Worm (Caenorhabditis elegans): ENCODE measurements around the gene str-81.
"Not testable (repeated sequence)": the region's sequence is repeated elsewhere in the genome, so short reads cannot be mapped to it uniquely, and the experiment has no call there.

Gene str-81

ce11 chrV:19278488-19278887 is 27.6 kb upstream of the str-81 start:
- TF ChIP-seq ztf-29 (GFP tag; IDR thresholded peaks at IDR 0.05), result no peak
- TF ChIP-seq ref-1 (GFP tag; conservative IDR thresholded peaks at IDR 0.05), result no peak
- no peak for TF ChIP-seq flt-1 (GFP tag; IDR thresholded peaks at IDR 0.05)
- no peak for TF ChIP-seq med-1 (GFP tag; optimal IDR thresholded peaks at IDR 0.05; ENCODE audit: insufficient read depth)
- TF ChIP-seq klf-2 (GFP tag; conservative IDR thresholded peaks at IDR 0.05), result no peak
- no peak for TF ChIP-seq cog-1 (tag; optimal IDR thresholded peaks at IDR 0.05)
- no peak for TF ChIP-seq T22C8.4 (GFP tag; IDR thresholded peaks at IDR 0.05)
- TF ChIP-seq tab-1 (GFP tag; IDR thresholded peaks at IDR 0.05), result no peak
- TF ChIP-seq ztf-23 (GFP tag; IDR thresholded peaks at IDR 0.05), result no peak

DNA sequence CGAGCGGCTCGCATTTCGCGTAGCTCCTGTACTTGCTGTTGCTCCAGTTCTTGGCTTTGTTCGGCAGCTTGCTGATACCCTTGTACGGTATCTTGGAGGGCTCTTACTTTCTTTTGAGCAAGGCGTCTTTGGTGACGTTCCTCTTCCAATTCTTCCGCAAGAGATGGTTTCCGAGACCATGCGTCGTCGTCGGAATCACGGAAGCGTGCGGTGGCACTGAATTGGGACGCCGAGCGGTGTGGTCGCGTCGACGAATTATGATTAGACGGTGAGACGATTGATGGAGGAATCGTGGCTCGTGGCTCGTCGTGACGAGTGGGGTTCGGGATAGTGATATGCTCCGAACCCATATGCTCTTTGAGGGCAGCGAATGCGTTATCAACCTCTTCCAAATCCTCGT is 25.5 kb upstream of the str-81 start:
- TF ChIP-seq ztf-23 (GFP tag; IDR thresholded peaks at IDR 0.05), result no peak

DNA sequence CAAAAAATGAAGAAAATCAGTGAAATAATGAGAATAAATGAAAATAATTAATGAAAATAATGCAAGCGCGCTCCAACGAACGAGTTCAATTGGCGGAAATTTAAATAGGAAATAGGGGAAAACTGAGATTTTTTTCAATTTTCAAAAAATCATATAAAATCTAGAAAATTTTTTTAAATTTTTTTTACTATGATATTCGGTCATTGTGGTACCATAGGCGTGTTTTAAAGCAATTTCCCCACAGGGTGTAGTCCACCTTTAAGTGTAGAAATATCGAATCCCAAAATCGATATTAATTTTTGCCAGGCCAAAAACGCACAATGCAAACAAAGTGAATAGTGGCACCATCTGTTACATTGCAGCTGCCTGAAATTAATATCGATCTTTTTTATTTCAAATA is 13.3 kb upstream of the str-81 start, which contains the start of gene F21D9.1:
Gene F21D9.1, plus strand, starts transcription at position 301 of the 400 bp plus-strand sequence.
- TF ChIP-seq tab-1 (GFP tag; IDR thresholded peaks at IDR 0.05); klf-2 (GFP tag; conservative IDR thresholded peaks at IDR 0.05); cog-1 (tag; optimal IDR thresholded peaks at IDR 0.05): not testable (repeated sequence)

DNA sequence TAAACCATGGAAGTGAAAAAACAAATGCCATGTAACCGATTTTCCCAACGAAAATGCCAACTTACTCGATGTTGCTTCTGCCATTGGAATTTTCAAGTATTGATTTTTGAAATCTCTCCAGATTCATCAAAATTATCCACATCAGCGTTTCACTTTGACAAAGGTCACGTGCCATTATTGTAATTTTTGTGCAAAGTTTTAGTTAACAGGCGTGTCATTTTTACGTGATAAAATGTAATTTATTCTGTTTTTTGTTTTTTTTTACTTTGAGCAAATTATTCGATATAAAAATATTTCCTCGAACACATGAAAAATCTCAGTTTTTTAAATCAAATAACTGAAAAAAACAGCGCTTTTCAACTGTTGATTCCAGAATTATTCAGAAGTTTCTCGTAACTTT is 11.5 kb upstream of the str-81 start, which contains the start of gene F21D9.2:
Gene F21D9.2, minus strand, starts transcription at position 101 of the 400 bp plus-strand sequence.
- no peak for TF ChIP-seq T22C8.4 (GFP tag; IDR thresholded peaks at IDR 0.05)
- no peak for TF ChIP-seq med-1 (GFP tag; optimal IDR thresholded peaks at IDR 0.05; ENCODE audit: insufficient read depth)
- TF ChIP-seq flt-1 (GFP tag; IDR thresholded peaks at IDR 0.05), result no peak
- TF ChIP-seq klf-2 (GFP tag; conservative IDR thresholded peaks at IDR 0.05), result no peak
- TF ChIP-seq ztf-23 (GFP tag; IDR thresholded peaks at IDR 0.05), result no peak

- TF ChIP-seq T22C8.4 (GFP tag; IDR thresholded peaks at IDR 0.05), result no peak
- TF ChIP-seq cog-1 (tag; optimal IDR thresholded peaks at IDR 0.05), result no peak
- no peak for TF ChIP-seq ztf-23 (GFP tag; IDR thresholded peaks at IDR 0.05)
Measured at ce11 chrV:19260686-19261085, 9.8 kb upstream of the str-81 start.

ce11 chrV:19259403-19259802 is 8.5 kb upstream of the str-81 start:
- TF ChIP-seq flt-1 (GFP tag; IDR thresholded peaks at IDR 0.05) (no peak), cog-1 (tag; optimal IDR thresholded peaks at IDR 0.05) (no peak), ztf-29 (GFP tag; IDR thresholded peaks at IDR 0.05) (no peak), med-1 (GFP tag; optimal IDR thresholded peaks at IDR 0.05; ENCODE audit: insufficient read depth) (no peak), klf-2 (GFP tag; conservative IDR thresholded peaks at IDR 0.05) (no peak), ref-1 (GFP tag; conservative IDR thresholded peaks at IDR 0.05) (no peak), ztf-23 (GFP tag; IDR thresholded peaks at IDR 0.05) (no peak), tab-1 (GFP tag; IDR thresholded peaks at IDR 0.05) (no peak), T22C8.4 (GFP tag; IDR thresholded peaks at IDR 0.05) (no peak)

DNA sequence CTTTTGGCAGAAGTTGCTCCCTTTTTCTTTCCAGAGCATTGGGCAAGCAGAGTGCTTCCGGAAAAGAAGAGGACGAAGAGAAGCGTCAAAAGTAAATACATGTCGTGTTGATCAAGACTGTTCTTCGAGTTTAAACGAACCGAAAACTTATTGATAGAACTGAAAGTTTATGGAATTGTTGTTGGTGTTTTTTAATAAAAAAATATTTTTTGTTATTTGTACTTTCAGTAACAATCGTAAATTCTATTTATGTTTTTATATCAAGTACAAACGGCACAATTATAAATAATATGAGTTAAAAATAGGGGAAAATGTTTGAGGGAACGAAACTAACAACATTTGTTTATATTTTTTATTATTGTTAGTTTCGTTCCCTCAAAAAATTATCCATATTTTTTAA is 6.8 kb upstream of the str-81 start, which contains the start of gene F21D9.3:
Gene F21D9.3, minus strand, starts transcription at position 101 of the 400 bp plus-strand sequence.
- TF ChIP-seq tab-1 (GFP tag; IDR thresholded peaks at IDR 0.05) (no peak), ztf-29 (GFP tag; IDR thresholded peaks at IDR 0.05) (no peak), ref-1 (GFP tag; conservative IDR thresholded peaks at IDR 0.05) (no peak), med-1 (GFP tag; optimal IDR thresholded peaks at IDR 0.05; ENCODE audit: insufficient read depth) (no peak), ztf-23 (GFP tag; IDR thresholded peaks at IDR 0.05) (no peak), klf-2 (GFP tag; conservative IDR thresholded peaks at IDR 0.05) (no peak), T22C8.4 (GFP tag; IDR thresholded peaks at IDR 0.05) (no peak), flt-1 (GFP tag; IDR thresholded peaks at IDR 0.05) (no peak), cog-1 (tag; optimal IDR thresholded peaks at IDR 0.05) (no peak)

DNA sequence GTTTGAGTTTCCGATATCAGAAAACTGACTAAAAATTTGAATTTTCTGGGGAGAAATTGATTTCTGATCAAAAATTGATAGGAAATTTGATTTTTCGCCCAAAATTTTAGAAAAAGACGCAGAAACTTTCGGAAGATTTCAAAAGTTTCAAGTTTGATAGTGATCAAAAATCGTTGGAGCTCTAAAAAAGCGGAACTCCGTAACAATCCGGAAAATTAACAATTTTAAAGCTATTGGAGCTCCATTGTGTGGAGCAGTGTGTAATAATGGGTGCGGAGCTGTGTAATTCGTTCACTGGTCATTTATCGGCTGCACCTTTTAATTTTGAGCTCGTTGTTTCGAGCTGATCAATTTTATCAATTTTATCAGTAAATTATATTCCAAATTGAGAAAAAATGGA is 2.6 kb upstream of the str-81 start, which contains the start of gene F21D9.4:
Gene F21D9.4, plus strand, starts transcription at position 301 of the 400 bp plus-strand sequence.
- TF ChIP-seq med-1 (GFP tag; optimal IDR thresholded peaks at IDR 0.05; ENCODE audit: insufficient read depth) (no peak), ztf-23 (GFP tag; IDR thresholded peaks at IDR 0.05) (no peak), tab-1 (GFP tag; IDR thresholded peaks at IDR 0.05) (no peak), cog-1 (tag; optimal IDR thresholded peaks at IDR 0.05) (no peak), T22C8.4 (GFP tag; IDR thresholded peaks at IDR 0.05) (no peak)

DNA sequence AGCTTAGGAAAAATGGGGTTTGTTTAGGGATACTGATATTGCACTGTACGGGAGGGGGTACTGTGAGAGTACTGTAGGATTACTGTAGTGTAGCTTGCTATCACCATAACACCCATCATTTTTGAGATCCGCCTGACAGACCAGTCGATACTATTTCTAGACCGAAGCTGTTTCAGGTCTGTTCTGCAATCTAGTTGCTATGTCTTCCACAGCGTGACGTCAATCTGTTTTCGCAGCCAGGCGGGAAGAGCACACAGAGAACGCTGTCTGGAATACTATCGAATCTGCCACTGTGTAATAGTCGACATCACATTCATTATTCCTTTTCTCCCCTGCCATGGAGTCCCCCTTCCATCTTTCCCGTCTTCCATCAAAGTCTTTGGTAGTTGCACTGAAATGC is 961 bp upstream of the str-81 start, which contains the start of gene F21D9.11:
Gene F21D9.11, plus strand, starts transcription at position 301 of the 400 bp plus-strand sequence.
- TF ChIP-seq ztf-23 (GFP tag; IDR thresholded peaks at IDR 0.05), result no peak
- no peak for TF ChIP-seq med-1 (GFP tag; optimal IDR thresholded peaks at IDR 0.05; ENCODE audit: insufficient read depth)
- no peak for TF ChIP-seq klf-2 (GFP tag; conservative IDR thresholded peaks at IDR 0.05)
- no peak for TF ChIP-seq cog-1 (tag; optimal IDR thresholded peaks at IDR 0.05)
- TF ChIP-seq ztf-29 (GFP tag; IDR thresholded peaks at IDR 0.05), result no peak
- TF ChIP-seq tab-1 (GFP tag; IDR thresholded peaks at IDR 0.05), result no peak
- TF ChIP-seq T22C8.4 (GFP tag; IDR thresholded peaks at IDR 0.05), result no peak

ce11 chrV:19240129-19240528 is 10.8 kb downstream of the str-81 start, which contains the start of the genes fbxb-115 and fbxb-1:
TSS of gene fbxb-115 (minus strand) at chrV:19240229.
TSS of gene fbxb-1 (plus strand) at chrV:19240354.
- TF ChIP-seq klf-2 (GFP tag; conservative IDR thresholded peaks at IDR 0.05) (no peak), cog-1 (tag; optimal IDR thresholded peaks at IDR 0.05) (no peak), ztf-29 (GFP tag; IDR thresholded peaks at IDR 0.05) (no peak), flt-1 (GFP tag; IDR thresholded peaks at IDR 0.05) (no peak), tab-1 (GFP tag; IDR thresholded peaks at IDR 0.05) (no peak), med-1 (GFP tag; optimal IDR thresholded peaks at IDR 0.05; ENCODE audit: insufficient read depth) (no peak), T22C8.4 (GFP tag; IDR thresholded peaks at IDR 0.05) (no peak), ref-1 (GFP tag; conservative IDR thresholded peaks at IDR 0.05) (no peak)

DNA sequence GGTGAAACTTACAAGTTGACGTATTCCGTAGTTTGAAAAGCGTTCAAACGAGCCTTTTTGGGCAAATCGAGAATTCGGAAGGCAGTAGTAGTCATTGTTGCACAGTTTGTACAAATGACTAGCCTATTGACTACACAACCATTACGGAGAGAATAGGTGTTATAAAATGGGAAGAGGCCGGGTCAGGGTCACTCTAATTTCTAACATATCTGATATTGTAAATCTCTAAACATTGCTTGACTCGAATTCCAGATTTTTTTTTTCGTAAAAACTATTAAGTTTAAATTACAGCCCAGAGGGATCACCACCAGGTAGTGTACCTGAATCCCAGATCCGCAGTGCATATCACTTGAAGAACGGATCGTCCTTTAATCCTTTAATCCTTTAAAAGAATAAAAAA is 13.7 kb downstream of the str-81 start, which contains the start of gene fbxb-2:
Gene fbxb-2, minus strand, starts transcription at position 101 of the 400 bp plus-strand sequence.
- no peak for TF ChIP-seq ztf-29 (GFP tag; IDR thresholded peaks at IDR 0.05)
- no peak for TF ChIP-seq ztf-23 (GFP tag; IDR thresholded peaks at IDR 0.05)
- no peak for TF ChIP-seq flt-1 (GFP tag; IDR thresholded peaks at IDR 0.05)
- no peak for TF ChIP-seq ref-1 (GFP tag; conservative IDR thresholded peaks at IDR 0.05)
